Fruit fly (Drosophila melanogaster): ENCODE measurements around the gene CG13066.
A peak's percentile ranks its signal among the peaks of the same experiment; 100 is the strongest.

CG13066 gene

dm6 chr3L:16232924-16233323 is 39.8 kb upstream of the CG13066 start, which contains the start of gene Hsc20 (continued):
- TF ChIP-seq danr (GFP tag; IDR thresholded peaks at IDR 0.05) (no peak), Pdp1 (GFP tag; optimal IDR thresholded peaks at IDR 0.05) (peak in 1 of 2 experiments; percentile 88), bigmax (GFP tag; optimal IDR thresholded peaks at IDR 0.05) (no peak), lab (GFP tag; optimal IDR thresholded peaks at IDR 0.05) (no peak), CG17612 (GFP tag; IDR thresholded peaks at IDR 0.05) (no peak), fd3F (GFP tag; optimal IDR thresholded peaks at IDR 0.05) (no peak), Dp (GFP tag; optimal IDR thresholded peaks at IDR 0.05) (peak; percentile 30), h (optimal IDR thresholded peaks at IDR 0.05) (no peak), Rfx (GFP tag; IDR thresholded peaks at IDR 0.05) (no peak), CHES-1-like (GFP tag; optimal IDR thresholded peaks at IDR 0.05) (no peak)

dm6 chr3L:16233850-16234494 is 38.7 kb upstream of the CG13066 start:
- TF ChIP-seq ato (GFP tag; IDR thresholded peaks at IDR 0.05; ENCODE audit: partially characterized antibody), result no peak
- TF ChIP-seq lbe (GFP tag; optimal IDR thresholded peaks at IDR 0.05), result peak; percentile 16
- TF ChIP-seq Med (GFP tag), result peak; percentile 48
- peak; percentile 26; the same call in 1 of the 2 replicates for TF ChIP-seq CG13287 (GFP tag; IDR thresholded peaks at IDR 0.05; ENCODE audit: partially characterized antibody)
- TF ChIP-seq Ets65A (GFP tag), result no peak
- TF ChIP-seq CG12219 (GFP tag; optimal IDR thresholded peaks at IDR 0.05), result no peak
- TF ChIP-seq CG18262 (tag; optimal IDR thresholded peaks at IDR 0.05), result no peak
- no peak for TF ChIP-seq YL-1 (GFP tag; optimal IDR thresholded peaks at IDR 0.05)
- TF ChIP-seq Abd-B (GFP tag; optimal IDR thresholded peaks at IDR 0.05), result no peak
- TF ChIP-seq Six4 (GFP tag; optimal IDR thresholded peaks at IDR 0.05), result no peak
- TF ChIP-seq Dll (GFP tag; IDR thresholded peaks at IDR 0.05; ENCODE audit: partially characterized antibody), result 0 out of 4 replicates have a peak, but pooled peaks have one; percentile 12
- TF ChIP-seq exex (tag; optimal IDR thresholded peaks at IDR 0.05), result peak; percentile 48
- TF ChIP-seq jumu (GFP tag; optimal IDR thresholded peaks at IDR 0.05), result no peak
- TF ChIP-seq crp (GFP tag; optimal IDR thresholded peaks at IDR 0.05), result peak in 1 of 2 experiments; percentile 57
- peak; percentile 17 for TF ChIP-seq CG34376 (GFP tag; optimal IDR thresholded peaks at IDR 0.05)
- TF ChIP-seq bab2 (GFP tag; optimal IDR thresholded peaks at IDR 0.05), result no peak
- peak; percentile 50 for TF ChIP-seq Dref (GFP tag; IDR thresholded peaks at IDR 0.05)
- TF ChIP-seq salm (tag; optimal IDR thresholded peaks at IDR 0.05), result no peak
- TF ChIP-seq CG3726 (GFP tag; IDR thresholded peaks at IDR 0.05), result no peak
- TF ChIP-seq pzg (GFP tag; optimal IDR thresholded peaks at IDR 0.05), result peak; percentile 6
- no peak for TF ChIP-seq CG4328 (GFP tag; optimal IDR thresholded peaks at IDR 0.05)
- 0 out of 3 replicates have a peak, but pooled peaks have one; percentile 26 for TF ChIP-seq CG34422 (GFP tag; IDR thresholded peaks at IDR 0.05)
- TF ChIP-seq E2f1 (GFP tag; IDR thresholded peaks at IDR 0.05), result no peak
- no peak for TF ChIP-seq ab (GFP tag; optimal IDR thresholded peaks at IDR 0.05)
- no peak for TF ChIP-seq insv (GFP tag; optimal IDR thresholded peaks at IDR 0.05)
- 0 out of 2 replicates have a peak, but pooled peaks have one; percentile 19 for TF ChIP-seq MBD-R2 (GFP tag; IDR thresholded peaks at IDR 0.05)
- TF ChIP-seq sug (tag; optimal IDR thresholded peaks at IDR 0.05), result peak; percentile 53

dm6 chr3L:16241296-16241695 is 31.4 kb upstream of the CG13066 start:
- TF ChIP-seq tll (GFP tag; optimal IDR thresholded peaks at IDR 0.05) (no peak), CG17612 (GFP tag; IDR thresholded peaks at IDR 0.05) (no peak), Ets65A (GFP tag) (peak; percentile 88)
